Worm (Caenorhabditis elegans) whole organism, L3 larva: Measurements from ENCODE around the gene F08G12.1.

ENCODE experiments used
- R02D3.7 ChIP-seq: fragments of 150-350 bp; optimal IDR thresholded peaks from 2 replicates; lab custom pipeline; 2014; ENCODE audit warnings: missing biosample characterization, missing genetic modification characterization
- ZK546.5 ChIP-seq: sonication (generic microtip); optimal IDR thresholded peaks from 2 replicates; lab custom pipeline; 2017; ENCODE audit warnings: missing biosample characterization, missing genetic modification characterization
- aly-2 ChIP-seq: fragments of 150-350 bp; optimal IDR thresholded peaks from 2 replicates; lab custom pipeline; 2014; ENCODE audit warnings: missing biosample characterization, missing genetic modification characterization
- ama-1 ChIP-seq: fragments of 150-350 bp; optimal IDR thresholded peaks from 2 replicates; lab custom pipeline; 2018
- ceh-16 ChIP-seq: sonication (generic microtip); optimal IDR thresholded peaks from 2 replicates; lab custom pipeline; 2017; ENCODE audit warnings: missing biosample characterization, missing genetic modification characterization
- ceh-82 ChIP-seq: fragments of 150-350 bp; optimal IDR thresholded peaks from 2 replicates; lab custom pipeline; 2014; ENCODE audit warnings: missing biosample characterization, missing genetic modification characterization
- ceh-9 ChIP-seq: sonication (generic microtip); optimal IDR thresholded peaks from 2 replicates; lab custom pipeline; 2018; ENCODE audit warnings: missing biosample characterization, missing genetic modification characterization
- egl-27 ChIP-seq: sonication (generic microtip); optimal IDR thresholded peaks from 4 replicates; lab custom pipeline; 2017; ENCODE audit warnings: missing biosample characterization, missing genetic modification reagents, missing genetic modification characterization
- egl-5 ChIP-seq: fragments of 150-350 bp; optimal IDR thresholded peaks from 2 replicates; lab custom pipeline; 2017; ENCODE audit warnings: missing biosample characterization, missing genetic modification reagents, missing genetic modification characterization, inconsistent platforms
- elt-2 ChIP-seq: sonication (generic microtip); optimal IDR thresholded peaks from 2 replicates; lab custom pipeline; 2016; ENCODE audit warnings: missing genetic modification reagents, mild to moderate bottlenecking, missing genetic modification characterization, missing compliant biosample characterization
- fkh-10 ChIP-seq: sonication (generic microtip); optimal IDR thresholded peaks from 2 replicates; lab custom pipeline; 2017; ENCODE audit warnings: missing biosample characterization, missing genetic modification reagents, missing genetic modification characterization
- fkh-2 ChIP-seq: fragments of 150-350 bp; optimal IDR thresholded peaks from 2 replicates; lab custom pipeline; 2014; ENCODE audit warnings: missing biosample characterization, missing genetic modification reagents, missing genetic modification characterization
- fos-1 ChIP-seq: fragments of 150-350 bp; optimal IDR thresholded peaks from 2 replicates; lab custom pipeline; 2014; ENCODE audit warnings: missing biosample characterization, missing genetic modification characterization
- hmg-11 ChIP-seq: sonication (generic microtip); optimal IDR thresholded peaks from 2 replicates; lab custom pipeline; 2016; ENCODE audit warnings: missing genetic modification characterization, missing compliant biosample characterization
- jun-1 ChIP-seq: fragments of 150-350 bp; optimal IDR thresholded peaks from 2 replicates; lab custom pipeline; 2014; ENCODE audit warnings: missing biosample characterization, missing genetic modification reagents, missing genetic modification characterization
- lin-15B ChIP-seq: fragments of 150-350 bp; optimal IDR thresholded peaks from 2 replicates; lab custom pipeline; 2014; ENCODE audit warnings: missing biosample characterization, missing genetic modification characterization
- lin-39 ChIP-seq: fragments of 150-350 bp; optimal IDR thresholded peaks from 2 replicates; lab custom pipeline; 2018; ENCODE audit warnings: missing biosample characterization, missing genetic modification reagents, missing genetic modification characterization
- lsy-12 ChIP-seq: sonication (generic microtip); optimal IDR thresholded peaks from 2 replicates; lab custom pipeline; 2016; ENCODE audit warnings: mild to moderate bottlenecking, missing genetic modification characterization, missing compliant biosample characterization
- mdl-1 ChIP-seq: fragments of 150-350 bp; optimal IDR thresholded peaks from 2 replicates; lab custom pipeline; 2014; ENCODE audit warnings: missing biosample characterization, missing genetic modification characterization
- nhr-23 ChIP-seq: fragments of 150-350 bp; optimal IDR thresholded peaks from 2 replicates; lab custom pipeline; 2014; ENCODE audit warnings: missing biosample characterization, missing genetic modification reagents, missing genetic modification characterization
- nhr-25 ChIP-seq: sonication (generic microtip); optimal IDR thresholded peaks from 2 replicates; lab custom pipeline; 2017; ENCODE audit warnings: missing biosample characterization, missing genetic modification characterization
- nhr-28 ChIP-seq: fragments of 150-350 bp; optimal IDR thresholded peaks from 2 replicates; lab custom pipeline; 2014; ENCODE audit warnings: missing biosample characterization, missing genetic modification characterization
- nhr-67 ChIP-seq: fragments of 150-350 bp; optimal IDR thresholded peaks from 2 replicates; lab custom pipeline; 2014; ENCODE audit warnings: missing biosample characterization, missing genetic modification characterization
- nhr-76 ChIP-seq: fragments of 150-350 bp; sonication (generic microtip); optimal IDR thresholded peaks from 5 replicates; lab custom pipeline; 2014; ENCODE audit warnings: missing biosample characterization, missing genetic modification characterization
- nhr-77 ChIP-seq: fragments of 150-350 bp; optimal IDR thresholded peaks from 2 replicates; lab custom pipeline; 2014; ENCODE audit warnings: missing biosample characterization, missing genetic modification characterization
- pha-4 ChIP-seq: fragments of 150-350 bp; optimal IDR thresholded peaks from 2 replicates; lab custom pipeline; 2014; ENCODE audit warnings: missing biosample characterization, missing genetic modification reagents, missing genetic modification characterization
- pqm-1 ChIP-seq: fragments of 150-350 bp; optimal IDR thresholded peaks from 2 replicates; lab custom pipeline; 2017; ENCODE audit warnings: missing biosample characterization, missing genetic modification characterization, inconsistent platforms
- skn-1 ChIP-seq: fragments of 150-350 bp; optimal IDR thresholded peaks from 2 replicates; lab custom pipeline; 2014; ENCODE audit warnings: missing biosample characterization, missing genetic modification characterization
- snpc-4 ChIP-seq: fragments of 150-350 bp; optimal IDR thresholded peaks from 2 replicates; lab custom pipeline; 2014; ENCODE audit warnings: missing biosample characterization, missing genetic modification characterization
- tbx-2 ChIP-seq: sonication (generic microtip); optimal IDR thresholded peaks from 2 replicates; lab custom pipeline; 2016; ENCODE audit warnings: mild to moderate bottlenecking, missing genetic modification characterization, missing compliant biosample characterization
- unc-39 ChIP-seq: sonication (generic microtip); optimal IDR thresholded peaks from 4 replicates; lab custom pipeline; 2017; ENCODE audit warnings: missing biosample characterization, missing genetic modification characterization
- unc-62 ChIP-seq: fragments of 150-350 bp; sonication (generic microtip); optimal IDR thresholded peaks from 4 replicates; lab custom pipeline; 2014; ENCODE audit warnings: missing biosample characterization, missing genetic modification reagents, missing genetic modification characterization
- zag-1 ChIP-seq: fragments of 150-350 bp; optimal IDR thresholded peaks from 2 replicates; lab custom pipeline; 2014; ENCODE audit warnings: missing biosample characterization, missing genetic modification characterization
- ztf-4 ChIP-seq: fragments of 150-350 bp; optimal IDR thresholded peaks from 2 replicates; lab custom pipeline; 2014; ENCODE audit warnings: missing biosample characterization, missing genetic modification characterization

F08G12.1 gene

ce11 chrX:11296683-11297365 is 8.8 kb downstream of the F08G12.1 start, which contains the start of gene inx-2:
Gene inx-2, minus strand, starts transcription at chrX:11296733.
- TF ChIP-seq nhr-67 (no peak), lin-15B (tag; lab: Kevin White, UChicago) (no peak), tbx-2 (tag; lab: Kevin White, UChicago) (no peak), skn-1 (tag; lab: Kevin White, UChicago) (no peak), ZK546.5 (tag; lab: Kevin White, UChicago) (no peak), mdl-1 (tag; lab: Kevin White, UChicago) (no peak), nhr-23 (tag; lab: Kevin White, UChicago) (no peak), fos-1 (no peak)

ce11 chrX:11290528-11290927 is 15.1 kb downstream of the F08G12.1 start:
- no peak for TF ChIP-seq fkh-10 (GFP tag; lab: Kevin White, UChicago)
- TF ChIP-seq snpc-4 (tag; lab: Kevin White, UChicago): no peak
- no peak for TF ChIP-seq nhr-28 (tag; lab: Kevin White, UChicago)
- no peak for TF ChIP-seq ceh-82 (tag; lab: Kevin White, UChicago)
- no peak for TF ChIP-seq aly-2 (tag; lab: Kevin White, UChicago)
- TF ChIP-seq ceh-9 (tag; lab: Kevin White, UChicago): no peak
- TF ChIP-seq lsy-12 (tag; lab: Kevin White, UChicago): no peak

- no peak for TF ChIP-seq skn-1 (tag; lab: Kevin White, UChicago)
- TF ChIP-seq ceh-16: no peak
- TF ChIP-seq jun-1 (tag; lab: Kevin White, UChicago): peak; percentile 6
- TF ChIP-seq elt-2 (tag; lab: Kevin White, UChicago): peak; percentile 86
- TF ChIP-seq pqm-1: peak; percentile 59
- TF ChIP-seq, all 47 proteins: peak for 3
These were observed 15.7 kb downstream of the F08G12.1 start for ce11 chrX:11289925-11290324.

- TF ChIP-seq ceh-9 (tag; lab: Kevin White, UChicago) (no peak), nhr-77 (tag; lab: Kevin White, UChicago) (no peak), nhr-23 (tag; lab: Kevin White, UChicago) (no peak), nhr-76 (tag; lab: Kevin White, UChicago) (no peak), nhr-67 (no peak), snpc-4 (tag; lab: Kevin White, UChicago) (no peak), nhr-25 (no peak), ceh-16 (no peak)
These were observed 18.1 kb downstream of the F08G12.1 start, which contains the start of gene F38B2.4 for ce11 chrX:11287617-11288016. Gene F38B2.4, minus strand, starts transcription at chrX:11287717.

ce11 chrX:11286246-11286645 is 19.4 kb downstream of the F08G12.1 start, which contains the start of gene F38B2.3:
Gene F38B2.3, minus strand, starts transcription at chrX:11286346.
- TF ChIP-seq fkh-2 (tag; lab: Kevin White, UChicago) (no peak), hmg-11 (no peak), nhr-77 (tag; lab: Kevin White, UChicago) (no peak), ztf-4 (tag; lab: Kevin White, UChicago) (no peak), fos-1 (no peak), skn-1 (tag; lab: Kevin White, UChicago) (no peak), ama-1 (lab: Kevin White, UChicago) (no peak), unc-39 (no peak), ceh-82 (tag; lab: Kevin White, UChicago) (no peak), unc-62 (GFP tag; lab: Kevin White, UChicago) (no peak), R02D3.7 (tag; lab: Kevin White, UChicago) (no peak), zag-1 (tag; lab: Kevin White, UChicago) (no peak), egl-5 (no peak), egl-27 (no peak), aly-2 (tag; lab: Kevin White, UChicago) (no peak), nhr-23 (tag; lab: Kevin White, UChicago) (no peak), fkh-10 (GFP tag; lab: Kevin White, UChicago) (no peak)

- TF ChIP-seq pha-4: no peak
- no peak for TF ChIP-seq lin-39 (tag; lab: Kevin White, UChicago)
These were observed 24.5 kb downstream of the F08G12.1 start, which contains the start of gene F38B2.6 for ce11 chrX:11281148-11281547. Gene F38B2.6, minus strand, starts transcription at chrX:11281248.
